Fruit fly (Drosophila melanogaster): Measurements from ENCODE around the gene eIF4H2.

The eIF4H2 gene

DNA sequence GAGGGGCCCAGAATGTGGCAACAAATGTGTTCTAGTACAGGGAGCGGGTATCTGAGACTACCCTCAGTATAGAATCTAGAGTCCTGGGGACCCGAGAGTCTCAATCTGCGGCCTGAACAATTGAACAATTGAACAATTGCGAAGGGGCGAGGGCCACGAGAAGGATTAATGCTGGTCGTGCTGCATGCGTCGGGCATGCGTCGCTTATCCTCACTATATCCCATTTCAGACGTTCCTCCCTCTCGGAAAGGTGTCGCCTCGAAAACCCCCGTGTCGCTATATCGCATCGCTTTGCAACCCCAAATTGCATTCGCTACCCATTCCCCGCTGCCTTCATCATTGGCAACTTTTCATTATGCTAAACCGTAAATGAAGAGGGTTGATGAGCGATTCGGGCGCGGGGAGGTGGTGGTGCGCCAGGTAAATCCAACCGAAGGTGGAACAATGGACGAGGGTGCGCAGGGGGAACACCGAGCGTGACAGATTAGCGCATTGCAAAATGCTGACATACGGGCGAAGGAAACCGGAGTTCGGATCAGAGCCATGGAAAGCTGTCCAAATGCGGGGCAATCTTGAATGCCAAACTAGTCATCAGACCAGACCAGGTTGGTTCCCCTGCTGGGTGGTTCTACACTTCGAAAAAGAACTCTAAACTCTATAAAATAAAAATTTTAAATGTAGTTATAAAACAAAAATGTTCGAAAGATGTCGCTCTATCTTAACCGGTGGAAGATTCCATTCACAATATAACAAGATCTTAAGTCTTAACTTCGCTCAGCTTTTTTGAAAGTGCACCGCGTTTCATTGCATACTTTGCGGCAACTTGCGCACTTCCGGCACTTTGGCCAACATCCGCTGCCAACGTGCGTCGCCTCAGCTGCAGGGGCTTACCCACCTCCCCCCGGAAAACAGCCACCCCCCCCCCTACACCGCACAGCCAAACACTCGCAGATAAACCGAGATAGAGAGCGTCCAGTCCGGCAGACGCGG, 33.1 kb downstream of the eIF4H2 start:
- TF ChIP-seq CG4496 (GFP tag; IDR thresholded peaks at IDR 0.05), result peak; percentile 33; the same call in 1 of the 3 replicates
- TF ChIP-seq CG32121 (GFP tag; IDR thresholded peaks at IDR 0.05), result no peak
- TF ChIP-seq EcR (GFP tag; optimal IDR thresholded peaks at IDR 0.05), result no peak
- no peak for TF ChIP-seq Pif1B (GFP tag; optimal IDR thresholded peaks at IDR 0.05)
- TF ChIP-seq D1 (tag; optimal IDR thresholded peaks at IDR 0.05), result no peak
- no peak for TF ChIP-seq CG15710 (tag; optimal IDR thresholded peaks at IDR 0.05)
- no peak for TF ChIP-seq fd96Ca (GFP tag; IDR thresholded peaks at IDR 0.05)
- peak; percentile 10 for TF ChIP-seq CG8159 (tag; optimal IDR thresholded peaks at IDR 0.05)
- peak; percentile 5 for TF ChIP-seq CG14655 (GFP tag; optimal IDR thresholded peaks at IDR 0.05)
- no peak for TF ChIP-seq CG10348 (GFP tag; IDR thresholded peaks at IDR 0.05)
- no peak for TF ChIP-seq CG13204 (GFP tag; optimal IDR thresholded peaks at IDR 0.05)
- no peak for TF ChIP-seq Snoo (tag; optimal IDR thresholded peaks at IDR 0.05)
- TF ChIP-seq gl (tag; optimal IDR thresholded peaks at IDR 0.05), result no peak
- no peak for TF ChIP-seq CG17806 (tag; optimal IDR thresholded peaks at IDR 0.05)
- TF ChIP-seq Pif1A (GFP tag; optimal IDR thresholded peaks at IDR 0.05), result no peak
- TF ChIP-seq CG34367 (tag; optimal IDR thresholded peaks at IDR 0.05), result no peak
- no peak for TF ChIP-seq CG8301 (tag; optimal IDR thresholded peaks at IDR 0.05)

DNA sequence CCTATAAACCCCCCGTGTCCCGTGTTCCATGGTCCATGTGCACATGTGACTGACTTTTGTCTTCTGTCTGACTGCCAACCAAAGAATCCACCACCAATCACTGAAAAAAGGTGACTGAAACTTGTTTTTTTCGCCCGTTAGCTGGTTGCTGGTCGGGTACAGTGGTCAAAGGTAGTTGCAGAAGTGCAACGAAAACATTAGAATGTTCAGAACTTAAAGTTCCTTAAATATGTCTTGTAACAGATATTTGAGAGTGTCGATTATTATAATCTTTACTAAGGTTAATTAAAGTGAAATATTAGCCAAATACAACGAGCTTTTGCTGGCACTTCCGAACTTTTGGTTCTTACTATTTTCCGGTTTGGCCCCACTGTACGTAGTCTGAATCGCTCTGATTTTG, 35.3 kb downstream of the eIF4H2 start:
- TF ChIP-seq CG9948 (tag; optimal IDR thresholded peaks at IDR 0.05) (peak; percentile 13), CG13204 (GFP tag; optimal IDR thresholded peaks at IDR 0.05) (no peak), CG8159 (tag; optimal IDR thresholded peaks at IDR 0.05) (peak; percentile 19), CG8301 (tag; optimal IDR thresholded peaks at IDR 0.05) (no peak), Snoo (tag; optimal IDR thresholded peaks at IDR 0.05) (peak; percentile 16), CG17806 (tag; optimal IDR thresholded peaks at IDR 0.05) (peak; percentile 23)

dm6 chr3R:30762230-30762629, 36.3 kb downstream of the eIF4H2 start:
- TF ChIP-seq CG34367 (tag; optimal IDR thresholded peaks at IDR 0.05) (no peak), CG15710 (tag; optimal IDR thresholded peaks at IDR 0.05) (no peak), CG8159 (tag; optimal IDR thresholded peaks at IDR 0.05) (no peak), CG12605 (GFP tag; IDR thresholded peaks at IDR 0.05) (no peak), rn (GFP tag; IDR thresholded peaks at IDR 0.05) (no peak), D1 (tag; optimal IDR thresholded peaks at IDR 0.05) (no peak), fd96Ca (GFP tag; IDR thresholded peaks at IDR 0.05) (no peak), CG32121 (GFP tag; IDR thresholded peaks at IDR 0.05) (no peak), Pif1A (GFP tag; optimal IDR thresholded peaks at IDR 0.05) (no peak), EcR (GFP tag; optimal IDR thresholded peaks at IDR 0.05) (no peak), CG4496 (GFP tag; IDR thresholded peaks at IDR 0.05) (no peak), CG13204 (GFP tag; optimal IDR thresholded peaks at IDR 0.05) (no peak), CG8301 (tag; optimal IDR thresholded peaks at IDR 0.05) (no peak), CG17806 (tag; optimal IDR thresholded peaks at IDR 0.05) (no peak), CG14655 (GFP tag; optimal IDR thresholded peaks at IDR 0.05) (no peak)

DNA sequence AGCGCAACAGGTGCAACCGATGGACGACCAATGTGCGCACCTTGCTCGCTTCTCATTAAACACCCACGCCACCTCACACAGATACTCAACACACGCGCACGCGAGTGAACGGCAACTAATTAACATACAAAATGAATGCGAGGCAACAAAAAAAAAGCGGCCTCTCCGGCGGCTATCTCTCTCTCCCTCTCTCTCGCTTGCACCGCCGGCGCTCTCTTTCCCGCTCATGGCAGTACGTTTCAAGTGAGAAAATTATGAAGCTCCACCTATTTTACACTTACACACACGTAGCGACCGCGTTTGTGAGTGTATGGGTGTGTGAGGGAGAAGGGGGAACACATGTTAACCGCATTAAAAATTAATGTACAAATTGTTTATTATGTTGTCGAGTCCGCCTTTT, 38.2 kb downstream of the eIF4H2 start:
- TF ChIP-seq CG12605 (GFP tag; IDR thresholded peaks at IDR 0.05) (no peak), EcR (GFP tag; optimal IDR thresholded peaks at IDR 0.05) (no peak), fd96Ca (GFP tag; IDR thresholded peaks at IDR 0.05) (peak; percentile 43; the same call in 1 of the 3 replicates), CG4496 (GFP tag; IDR thresholded peaks at IDR 0.05) (0 out of 3 replicates have a peak, but pooled peaks have one; percentile 24), CG17806 (tag; optimal IDR thresholded peaks at IDR 0.05) (no peak), CG15710 (tag; optimal IDR thresholded peaks at IDR 0.05) (no peak), rn (GFP tag; IDR thresholded peaks at IDR 0.05) (0 out of 2 replicates have a peak, but pooled peaks have one; percentile 14)

DNA sequence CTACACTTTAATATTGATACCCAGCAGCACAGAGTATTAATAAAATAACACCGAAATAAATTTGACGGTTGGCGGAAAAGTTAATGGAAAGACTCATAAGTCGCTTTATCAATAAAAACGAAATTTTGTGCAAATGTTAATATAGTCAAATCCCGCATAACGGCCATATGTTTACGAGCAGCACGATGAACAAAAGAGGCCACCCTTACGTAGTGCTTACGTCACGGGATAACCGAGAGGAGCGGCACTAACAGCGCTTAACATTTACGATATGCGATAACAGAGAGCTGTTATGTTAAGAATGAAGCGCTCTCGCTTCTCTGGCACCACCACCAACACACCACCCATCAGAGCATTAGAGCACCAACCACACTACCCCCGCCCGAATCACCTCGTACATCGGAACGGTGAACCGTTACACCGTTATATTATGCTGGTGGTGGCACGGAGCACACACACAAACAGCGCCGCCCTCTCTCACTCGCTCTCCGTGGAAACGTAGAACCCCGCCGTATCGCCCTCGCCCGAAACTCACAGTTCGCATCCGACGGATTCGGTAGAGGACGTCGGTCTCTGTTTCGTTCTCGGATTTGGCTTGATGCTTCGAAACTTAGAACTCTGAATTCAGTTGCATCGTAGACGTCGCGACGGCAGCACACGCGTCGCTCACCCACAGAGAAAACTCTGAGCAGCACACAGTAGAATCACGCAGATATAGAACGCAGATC, 39.6 kb downstream of the eIF4H2 start, which contains the start of gene zfh1:
TSS of gene zfh1 (plus strand) at position 621 of the 728 bp plus-strand sequence.
- no peak for TF ChIP-seq rn (GFP tag; IDR thresholded peaks at IDR 0.05)
- peak; percentile 62 for TF ChIP-seq CG32121 (GFP tag; IDR thresholded peaks at IDR 0.05)
- TF ChIP-seq Ets98B (GFP tag; IDR thresholded peaks at IDR 0.05), result peak; percentile 34; the same call in 1 of the 2 replicates
- no peak for TF ChIP-seq Pif1B (GFP tag; optimal IDR thresholded peaks at IDR 0.05)
- TF ChIP-seq EcR (GFP tag; optimal IDR thresholded peaks at IDR 0.05), result peak; percentile 75
- no peak for TF ChIP-seq D1 (tag; optimal IDR thresholded peaks at IDR 0.05)
- no peak for TF ChIP-seq CG17806 (tag; optimal IDR thresholded peaks at IDR 0.05)
- no peak for TF ChIP-seq CG34367 (tag; optimal IDR thresholded peaks at IDR 0.05)
- no peak for TF ChIP-seq CG8159 (tag; optimal IDR thresholded peaks at IDR 0.05)
- peak; percentile 60 for TF ChIP-seq CG13204 (GFP tag; optimal IDR thresholded peaks at IDR 0.05)
- TF ChIP-seq fd96Ca (GFP tag; IDR thresholded peaks at IDR 0.05), result no peak
